Worm (Caenorhabditis elegans) whole organism, L3 larva: ENCODE data around the gene ltd-1.

Experiments used
- R02D3.7 ChIP-seq: fragments of 150-350 bp; optimal IDR thresholded peaks from 2 replicates; lab custom pipeline; 2014; ENCODE audit warnings: missing biosample characterization, missing genetic modification characterization
- aly-2 ChIP-seq: fragments of 150-350 bp; optimal IDR thresholded peaks from 2 replicates; lab custom pipeline; 2014; ENCODE audit warnings: missing biosample characterization, missing genetic modification characterization
- ama-1 ChIP-seq: fragments of 150-350 bp; optimal IDR thresholded peaks from 2 replicates; lab custom pipeline; 2018
- ceh-16 ChIP-seq: sonication (generic microtip); optimal IDR thresholded peaks from 2 replicates; lab custom pipeline; 2017; ENCODE audit warnings: missing biosample characterization, missing genetic modification characterization
- ceh-28 ChIP-seq: fragments of 150-350 bp; optimal IDR thresholded peaks from 2 replicates; lab custom pipeline; 2014; ENCODE audit warnings: missing biosample characterization, missing genetic modification reagents, missing genetic modification characterization
- daf-12 ChIP-seq: fragments of 150-350 bp; optimal IDR thresholded peaks from 2 replicates; lab custom pipeline; 2014; ENCODE audit warnings: missing biosample characterization, missing genetic modification reagents, missing genetic modification characterization
- egl-5 ChIP-seq: fragments of 150-350 bp; optimal IDR thresholded peaks from 2 replicates; lab custom pipeline; 2017; ENCODE audit warnings: missing biosample characterization, missing genetic modification reagents, missing genetic modification characterization, inconsistent platforms
- elt-2 ChIP-seq: sonication (generic microtip); optimal IDR thresholded peaks from 2 replicates; lab custom pipeline; 2016; ENCODE audit warnings: missing genetic modification reagents, mild to moderate bottlenecking, missing genetic modification characterization, missing compliant biosample characterization
- eor-1 ChIP-seq, 2 experiments: fragments of 150-350 bp; optimal IDR thresholded peaks; 2 replicates each; lab custom pipeline; 2014 to 2018; ENCODE audit warnings: missing biosample characterization in 2 of 2, missing genetic modification characterization in 2 of 2
- fkh-10 ChIP-seq: sonication (generic microtip); optimal IDR thresholded peaks from 2 replicates; lab custom pipeline; 2017; ENCODE audit warnings: missing biosample characterization, missing genetic modification reagents, missing genetic modification characterization
- fos-1 ChIP-seq: fragments of 150-350 bp; optimal IDR thresholded peaks from 2 replicates; lab custom pipeline; 2014; ENCODE audit warnings: missing biosample characterization, missing genetic modification characterization
- hmg-11 ChIP-seq: sonication (generic microtip); optimal IDR thresholded peaks from 2 replicates; lab custom pipeline; 2016; ENCODE audit warnings: missing genetic modification characterization, missing compliant biosample characterization
- lin-15B ChIP-seq: fragments of 150-350 bp; optimal IDR thresholded peaks from 2 replicates; lab custom pipeline; 2014; ENCODE audit warnings: missing biosample characterization, missing genetic modification characterization
- lin-39 ChIP-seq: fragments of 150-350 bp; optimal IDR thresholded peaks from 2 replicates; lab custom pipeline; 2018; ENCODE audit warnings: missing biosample characterization, missing genetic modification reagents, missing genetic modification characterization
- lsy-12 ChIP-seq: sonication (generic microtip); optimal IDR thresholded peaks from 2 replicates; lab custom pipeline; 2016; ENCODE audit warnings: mild to moderate bottlenecking, missing genetic modification characterization, missing compliant biosample characterization
- mdl-1 ChIP-seq: fragments of 150-350 bp; optimal IDR thresholded peaks from 2 replicates; lab custom pipeline; 2014; ENCODE audit warnings: missing biosample characterization, missing genetic modification characterization
- mml-1 ChIP-seq: fragments of 150-350 bp; sonication (generic microtip); optimal IDR thresholded peaks from 3 replicates; lab custom pipeline; 2014; ENCODE audit warnings: missing biosample characterization, missing genetic modification characterization
- nfya-1 ChIP-seq: sonication (generic microtip); optimal IDR thresholded peaks from 2 replicates; lab custom pipeline; 2017; ENCODE audit warnings: missing genetic modification characterization, mild to moderate bottlenecking, missing compliant biosample characterization, antibody characterized with exemption, moderate library complexity; ENCODE audit not compliant: insufficient read depth
- nhr-23 ChIP-seq: fragments of 150-350 bp; optimal IDR thresholded peaks from 2 replicates; lab custom pipeline; 2014; ENCODE audit warnings: missing biosample characterization, missing genetic modification reagents, missing genetic modification characterization
- nhr-237 ChIP-seq: fragments of 150-350 bp; optimal IDR thresholded peaks from 2 replicates; lab custom pipeline; 2014; ENCODE audit warnings: missing biosample characterization, missing genetic modification characterization
- nhr-25 ChIP-seq: sonication (generic microtip); optimal IDR thresholded peaks from 2 replicates; lab custom pipeline; 2017; ENCODE audit warnings: missing biosample characterization, missing genetic modification characterization
- nhr-28 ChIP-seq: fragments of 150-350 bp; optimal IDR thresholded peaks from 2 replicates; lab custom pipeline; 2014; ENCODE audit warnings: missing biosample characterization, missing genetic modification characterization
- nhr-43 ChIP-seq: sonication (generic microtip); optimal IDR thresholded peaks from 2 replicates; lab custom pipeline; 2016; ENCODE audit warnings: mild to moderate bottlenecking, missing genetic modification characterization, missing compliant biosample characterization; ENCODE audit not compliant: poor library complexity, severe bottlenecking
- nhr-67 ChIP-seq: fragments of 150-350 bp; optimal IDR thresholded peaks from 2 replicates; lab custom pipeline; 2014; ENCODE audit warnings: missing biosample characterization, missing genetic modification characterization
- nhr-76 ChIP-seq: fragments of 150-350 bp; sonication (generic microtip); optimal IDR thresholded peaks from 5 replicates; lab custom pipeline; 2014; ENCODE audit warnings: missing biosample characterization, missing genetic modification characterization
- nhr-77 ChIP-seq: fragments of 150-350 bp; optimal IDR thresholded peaks from 2 replicates; lab custom pipeline; 2014; ENCODE audit warnings: missing biosample characterization, missing genetic modification characterization
- pha-4 ChIP-seq: fragments of 150-350 bp; optimal IDR thresholded peaks from 2 replicates; lab custom pipeline; 2014; ENCODE audit warnings: missing biosample characterization, missing genetic modification reagents, missing genetic modification characterization
- pqm-1 ChIP-seq: fragments of 150-350 bp; optimal IDR thresholded peaks from 2 replicates; lab custom pipeline; 2017; ENCODE audit warnings: missing biosample characterization, missing genetic modification characterization, inconsistent platforms
- sea-2 ChIP-seq: fragments of 150-350 bp; sonication (generic microtip); optimal IDR thresholded peaks from 4 replicates; lab custom pipeline; 2014; ENCODE audit warnings: missing biosample characterization, missing genetic modification reagents, missing genetic modification characterization
- skn-1 ChIP-seq: fragments of 150-350 bp; optimal IDR thresholded peaks from 2 replicates; lab custom pipeline; 2014; ENCODE audit warnings: missing biosample characterization, missing genetic modification characterization
- snpc-4 ChIP-seq: fragments of 150-350 bp; optimal IDR thresholded peaks from 2 replicates; lab custom pipeline; 2014; ENCODE audit warnings: missing biosample characterization, missing genetic modification characterization
- unc-62 ChIP-seq: fragments of 150-350 bp; sonication (generic microtip); optimal IDR thresholded peaks from 4 replicates; lab custom pipeline; 2014; ENCODE audit warnings: missing biosample characterization, missing genetic modification reagents, missing genetic modification characterization
- zag-1 ChIP-seq: fragments of 150-350 bp; optimal IDR thresholded peaks from 2 replicates; lab custom pipeline; 2014; ENCODE audit warnings: missing biosample characterization, missing genetic modification characterization
- ztf-4 ChIP-seq: fragments of 150-350 bp; optimal IDR thresholded peaks from 2 replicates; lab custom pipeline; 2014; ENCODE audit warnings: missing biosample characterization, missing genetic modification characterization

The ltd-1 gene

ce11 chrII:8126132-8126531 is 33.6 kb upstream of the ltd-1 start (continued):
- peak; percentile 9 for TF ChIP-seq mdl-1
- no peak for TF ChIP-seq nhr-67 (tag; lab: Kevin White, UChicago)
- no peak for TF ChIP-seq daf-12 (tag; lab: Kevin White, UChicago)
- no peak for TF ChIP-seq nhr-43 (tag; lab: Kevin White, UChicago)
- peak; percentile 7 for TF ChIP-seq lsy-12
- peak; percentile 31 for TF ChIP-seq unc-62 (GFP tag; lab: Kevin White, UChicago)
- TF ChIP-seq nhr-77 = no peak
- TF ChIP-seq ama-1 (lab: Kevin White, UChicago) = peak; percentile 13
- no peak for TF ChIP-seq nhr-23 (tag; lab: Kevin White, UChicago)
- no peak for TF ChIP-seq ztf-4 (tag; lab: Kevin White, UChicago)
- TF ChIP-seq eor-1 (tag; optimal IDR thresholded peaks at IDR 0.05; lab: Kevin White, UChicago) = no peak
- no peak for TF ChIP-seq R02D3.7
- no peak for TF ChIP-seq ceh-16 (tag; lab: Kevin White, UChicago)

ce11 chrII:8125439-8125838 is 32.9 kb upstream of the ltd-1 start:
- TF ChIP-seq pha-4 (peak; percentile 54), zag-1 (tag; lab: Kevin White, UChicago) (no peak)

DNA sequence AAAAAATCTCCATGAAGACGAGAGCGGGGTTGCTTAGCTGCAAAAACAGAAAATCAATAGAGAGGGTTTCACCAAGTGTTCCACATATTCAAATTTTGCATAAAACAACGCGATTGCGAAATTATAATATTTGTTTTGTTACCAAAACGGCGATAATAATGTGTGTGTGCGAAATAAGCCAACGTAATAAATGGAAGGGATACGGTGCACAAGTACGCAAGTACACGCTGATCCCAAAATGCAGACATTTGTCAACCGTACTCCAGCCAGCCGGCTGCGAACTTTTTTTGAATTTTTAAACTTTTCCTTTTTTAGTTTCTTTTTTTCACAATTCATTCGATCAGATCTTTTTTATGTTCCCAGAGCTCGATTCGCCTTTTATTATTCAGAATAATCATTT is 32.3 kb upstream of the ltd-1 start, which contains the start of gene ire-1:
Gene ire-1, minus strand, starts transcription at position 44 of the 400 bp plus-strand sequence.
- TF ChIP-seq nhr-23 (tag; lab: Kevin White, UChicago) (peak; percentile 59), lsy-12 (peak; percentile 1), nfya-1 (tag; lab: Kevin White, UChicago) (peak; percentile 96), sea-2 (GFP tag; lab: Kevin White, UChicago) (no peak), aly-2 (tag; lab: Kevin White, UChicago) (no peak), daf-12 (tag; lab: Kevin White, UChicago) (no peak), hmg-11 (tag; lab: Kevin White, UChicago) (peak; percentile 68), nhr-77 (no peak), pha-4 (peak; percentile 93), nhr-28 (tag; lab: Kevin White, UChicago) (no peak), snpc-4 (tag; lab: Kevin White, UChicago) (peak; percentile 60), nhr-25 (tag; lab: Kevin White, UChicago) (peak; percentile 29), pqm-1 (peak; percentile 31), mml-1 (tag; lab: Kevin White, UChicago) (no peak), elt-2 (tag; lab: Kevin White, UChicago) (peak; percentile 48), ama-1 (lab: Kevin White, UChicago) (peak; percentile 54), nhr-43 (tag; lab: Kevin White, UChicago) (peak; percentile 46), lin-39 (peak; percentile 21), ceh-28 (tag; lab: Kevin White, UChicago) (no peak), zag-1 (tag; lab: Kevin White, UChicago) (no peak), skn-1 (tag; lab: Kevin White, UChicago) (peak; percentile 42), egl-5 (peak; percentile 8), lin-15B (tag; lab: Kevin White, UChicago) (peak; percentile 71)

DNA sequence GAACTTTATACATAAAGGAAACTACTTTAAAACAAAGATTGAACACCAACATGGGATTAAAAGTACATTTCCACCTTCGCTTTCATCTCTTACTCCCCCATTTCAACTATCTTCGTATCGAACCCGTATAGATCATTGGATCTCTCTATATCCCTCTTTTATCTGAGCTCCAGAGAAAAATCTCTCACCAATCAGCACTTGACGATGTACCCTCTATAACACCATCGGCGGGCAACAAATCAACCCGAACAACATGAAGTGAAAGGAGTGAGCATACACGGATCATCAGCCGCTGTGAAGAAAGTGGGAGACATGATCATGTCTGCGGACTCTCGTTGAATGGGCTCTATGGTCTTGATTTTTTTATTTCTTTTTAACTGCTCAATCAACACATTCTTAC is 24.9 kb upstream of the ltd-1 start:
- no peak for TF ChIP-seq R02D3.7
- TF ChIP-seq nfya-1 (tag; lab: Kevin White, UChicago) = peak; percentile 74

- TF ChIP-seq pqm-1 (no peak), nfya-1 (tag; lab: Kevin White, UChicago) (no peak), lsy-12 (no peak), nhr-77 (no peak), eor-1 (tag; optimal IDR thresholded peaks at IDR 0.05; lab: Kevin White, UChicago) (no peak), nhr-237 (tag; lab: Kevin White, UChicago) (no peak), nhr-76 (tag; lab: Kevin White, UChicago) (no peak)
Observed at ce11 chrII:8116159-8116558, 23.6 kb upstream of the ltd-1 start, which contains the start of gene unc-105. unc-105 (plus strand) TSS chrII:8116459.

DNA sequence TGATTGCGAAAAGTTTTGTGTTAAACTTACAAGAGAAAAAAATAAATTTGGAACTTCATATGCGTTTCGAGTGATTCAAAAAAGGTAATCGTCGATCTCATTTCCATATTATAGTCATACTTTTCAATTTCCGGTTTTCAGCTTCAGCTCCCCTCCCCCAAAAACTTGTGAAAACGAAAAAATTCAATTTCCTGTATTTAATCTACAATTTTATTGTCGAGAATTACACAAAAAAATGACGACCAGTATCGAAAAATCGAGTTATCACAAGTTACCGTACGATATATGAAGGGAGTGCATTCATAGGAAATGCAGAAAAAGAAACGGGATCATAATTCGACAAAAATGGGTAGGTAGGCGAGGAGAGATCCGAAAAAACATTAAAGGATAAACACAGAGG is 19.5 kb upstream of the ltd-1 start, which contains the start of gene lron-4:
Gene lron-4, minus strand, starts transcription at position 101 of the 400 bp plus-strand sequence.
- no peak for TF ChIP-seq elt-2 (tag; lab: Kevin White, UChicago)
- TF ChIP-seq fkh-10 (GFP tag; lab: Kevin White, UChicago) = no peak
- no peak for TF ChIP-seq unc-62 (GFP tag; lab: Kevin White, UChicago)
- no peak for TF ChIP-seq mml-1 (tag; lab: Kevin White, UChicago)
- TF ChIP-seq pha-4 = no peak
- TF ChIP-seq fos-1 (tag; lab: Kevin White, UChicago) = no peak
- TF ChIP-seq, all 47 proteins: peak for 0
